Worm (Caenorhabditis elegans): ENCODE measurements around the gene cwc-15.
A peak's percentile ranks its signal among the peaks of the same experiment; 100 is the strongest.

Gene cwc-15

DNA sequence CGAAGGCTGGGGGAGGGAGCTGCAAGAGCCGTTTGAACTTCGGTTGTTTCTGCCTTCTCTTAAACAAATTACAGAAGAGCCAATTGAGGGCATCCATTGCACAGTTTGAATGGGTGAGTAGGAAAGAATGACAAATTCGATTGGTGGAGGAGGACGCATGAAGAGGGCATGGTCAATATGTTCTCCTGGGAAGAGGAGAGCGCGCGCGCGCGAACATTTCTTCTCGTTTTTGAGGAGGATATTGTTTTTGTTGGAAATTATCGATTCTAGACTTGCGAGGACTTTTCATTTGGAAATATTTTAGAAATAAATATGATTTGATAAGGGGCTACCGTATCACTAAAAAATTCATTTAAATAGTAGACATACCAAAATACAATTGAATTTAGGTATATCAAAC, 8.4 kb downstream of the cwc-15 start, which contains the start of gene T10C6.7:
Gene T10C6.7 (minus strand): TSS at position 143 of the 400 bp plus-strand sequence.
- TF ChIP-seq bed-1 (GFP tag; IDR thresholded peaks at IDR 0.05) (no peak), him-1 (tag; optimal IDR thresholded peaks at IDR 0.05) (no peak), B0019.2 (GFP tag; conservative IDR thresholded peaks at IDR 0.05) (no peak), K11D2.4 (GFP tag; IDR thresholded peaks at IDR 0.05) (no peak), let-526 (GFP tag; IDR thresholded peaks at IDR 0.05) (no peak), ccch-3 (GFP tag; optimal IDR thresholded peaks at IDR 0.05) (no peak), F37B4.10 (GFP tag; IDR thresholded peaks at IDR 0.05) (no peak), Y95B8A.8 (GFP tag; IDR thresholded peaks at IDR 0.05) (no peak), aptf-3 (GFP tag; IDR thresholded peaks at IDR 0.05) (peak; percentile 98), attf-6 (GFP tag; IDR thresholded peaks at IDR 0.05) (no peak), egrh-3 (GFP tag; IDR thresholded peaks at IDR 0.05) (no peak), F22D6.2 (tag; optimal IDR thresholded peaks at IDR 0.05) (no peak), efl-1 (GFP tag; optimal IDR thresholded peaks at IDR 0.05) (peak; percentile 34), ztf-3 (GFP tag; optimal IDR thresholded peaks at IDR 0.05) (no peak), chd-7 (tag; optimal IDR thresholded peaks at IDR 0.05) (no peak), tbx-9 (tag; optimal IDR thresholded peaks at IDR 0.05; ENCODE audit: borderline replicate concordance) (no peak), hlh-12 (tag; optimal IDR thresholded peaks at IDR 0.05) (no peak), hmg-1.2 (GFP tag; IDR thresholded peaks at IDR 0.05) (no peak), egl-18 (GFP tag; IDR thresholded peaks at IDR 0.05) (no peak), nfya-2 (GFP tag; IDR thresholded peaks at IDR 0.05) (no peak), ceh-40 (GFP tag; IDR thresholded peaks at IDR 0.05) (no peak), ets-4 (GFP tag; optimal IDR thresholded peaks at IDR 0.05) (no peak), dpff-1 (tag; optimal IDR thresholded peaks at IDR 0.05) (no peak), bed-2 (GFP tag; IDR thresholded peaks at IDR 0.05) (no peak), lin-54 (GFP tag; optimal IDR thresholded peaks at IDR 0.05) (no peak), cebp-1 (GFP tag; IDR thresholded peaks at IDR 0.05) (no peak), cebp-1 (tag; optimal IDR thresholded peaks at IDR 0.05) (no peak), F39B2.1 (GFP tag; IDR thresholded peaks at IDR 0.05) (no peak), xnd-1 (tag; optimal IDR thresholded peaks at IDR 0.05) (peak; percentile 7), C17E4.6 (GFP tag; IDR thresholded peaks at IDR 0.05) (no peak), fkh-3 (tag; optimal IDR thresholded peaks at IDR 0.05) (no peak), lsl-1 (GFP tag; optimal IDR thresholded peaks at IDR 0.05) (no peak), sdz-38 (tag; optimal IDR thresholded peaks at IDR 0.05) (no peak), snpc-1.3 (tag; optimal IDR thresholded peaks at IDR 0.05; ENCODE audit: insufficient read depth) (no peak), hmg-20 (GFP tag; IDR thresholded peaks at IDR 0.05) (no peak), ZK185.1 (tag; optimal IDR thresholded peaks at IDR 0.05; ENCODE audit: poor library complexity, severe bottlenecking) (no peak), zim-3 (tag; optimal IDR thresholded peaks at IDR 0.05) (no peak), cebp-2 (GFP tag; IDR thresholded peaks at IDR 0.05) (no peak), F49E8.2 (tag; optimal IDR thresholded peaks at IDR 0.05; ENCODE audit: insufficient read depth) (no peak), nhr-27 (tag; optimal IDR thresholded peaks at IDR 0.05) (no peak), lir-1 (GFP tag; conservative IDR thresholded peaks at IDR 0.05) (0 out of 2 replicates have a peak, but pooled peaks have one; percentile 10), F57C9.4 (tag; optimal IDR thresholded peaks at IDR 0.05) (no peak), madf-6 (GFP tag; IDR thresholded peaks at IDR 0.05) (peak; percentile 87), F57A8.1 (GFP tag; optimal IDR thresholded peaks at IDR 0.05) (no peak), athp-1 (tag; optimal IDR thresholded peaks at IDR 0.05) (no peak), C06A6.2 (GFP tag; conservative IDR thresholded peaks at IDR 0.05) (no peak), aptf-2 (GFP tag; conservative IDR thresholded peaks at IDR 0.05) (peak; percentile 100), gei-17 (GFP tag; optimal IDR thresholded peaks at IDR 0.05) (no peak), Y53G8AR.9 (GFP tag; conservative IDR thresholded peaks at IDR 0.05) (no peak), B0035.1 (tag; optimal IDR thresholded peaks at IDR 0.05) (no peak)
